Fruit fly (Drosophila melanogaster): ENCODE results near the gene CG6321.
A peak's percentile ranks its signal among the peaks of the same experiment; 100 is the strongest.

The CG6321 gene

DNA sequence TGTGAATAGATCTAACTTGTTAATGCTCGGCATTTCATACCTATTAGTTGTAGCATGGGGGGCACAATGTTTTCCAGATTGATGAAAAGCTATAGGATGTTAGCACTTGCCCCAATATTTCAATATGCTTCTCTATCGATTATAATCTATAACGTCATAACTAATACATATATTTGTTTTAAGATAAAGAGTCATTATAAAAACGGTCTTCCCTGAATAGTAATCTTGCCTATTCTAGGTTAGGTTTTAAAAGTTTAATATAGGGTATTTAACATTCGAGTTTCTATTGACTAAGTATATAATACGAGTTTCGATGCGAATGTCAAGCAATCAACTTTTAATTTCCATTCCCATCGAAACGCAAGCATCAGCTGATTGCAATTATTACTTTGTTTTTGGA, at the start of gene CG6321, which contains the start of gene Blos2 (continued):
- TF ChIP-seq CG9876 (GFP tag; optimal IDR thresholded peaks at IDR 0.05) (no peak), CG3065 (GFP tag; optimal IDR thresholded peaks at IDR 0.05) (no peak), schlank (tag; optimal IDR thresholded peaks at IDR 0.05) (no peak), sqz (GFP tag; optimal IDR thresholded peaks at IDR 0.05) (peak; percentile 20), CG2712 (tag; optimal IDR thresholded peaks at IDR 0.05) (peak; percentile 89), lmd (GFP tag; IDR thresholded peaks at IDR 0.05) (peak; percentile 68), Lpt (GFP tag; optimal IDR thresholded peaks at IDR 0.05) (no peak), bsh (GFP tag; optimal IDR thresholded peaks at IDR 0.05) (peak; percentile 54 to 80), cato (GFP tag; optimal IDR thresholded peaks at IDR 0.05; ENCODE audit: borderline replicate concordance) (no peak), CG3407 (GFP tag; optimal IDR thresholded peaks at IDR 0.05) (peak; percentile 24), ewg (GFP tag; optimal IDR thresholded peaks at IDR 0.05) (peak; percentile 35), pros (GFP tag; optimal IDR thresholded peaks at IDR 0.05) (no peak), org-1 (GFP tag; optimal IDR thresholded peaks at IDR 0.05) (peak; percentile 63), CG9797 (GFP tag; optimal IDR thresholded peaks at IDR 0.05) (no peak), scrt (GFP tag; optimal IDR thresholded peaks at IDR 0.05) (peak; percentile 68), grau (tag; optimal IDR thresholded peaks at IDR 0.05) (peak; percentile 85), Kr (GFP tag; optimal IDR thresholded peaks at IDR 0.05) (no peak), insv (GFP tag; optimal IDR thresholded peaks at IDR 0.05) (no peak), Tbp (GFP tag; optimal IDR thresholded peaks at IDR 0.05) (no peak), HLH3B (GFP tag; IDR thresholded peaks at IDR 0.05) (peak; percentile 68), salm (tag; optimal IDR thresholded peaks at IDR 0.05) (peak; percentile 77), CG3726 (GFP tag; IDR thresholded peaks at IDR 0.05) (no peak), CG16779 (GFP tag; IDR thresholded peaks at IDR 0.05) (no peak), Myb (GFP tag; optimal IDR thresholded peaks at IDR 0.05) (no peak), cas (GFP tag; IDR thresholded peaks at IDR 0.05) (no peak), mirr (GFP tag; optimal IDR thresholded peaks at IDR 0.05) (peak; percentile 4), CG31441 (GFP tag; IDR thresholded peaks at IDR 0.05) (peak; percentile 84), zen2 (GFP tag; IDR thresholded peaks at IDR 0.05; ENCODE audit: partially characterized antibody) (no peak), CG3281 (GFP tag; optimal IDR thresholded peaks at IDR 0.05) (peak; percentile 86), ATbp (GFP tag; optimal IDR thresholded peaks at IDR 0.05) (peak; percentile 64), zf30C (GFP tag; optimal IDR thresholded peaks at IDR 0.05) (no peak), CG42726 (GFP tag; IDR thresholded peaks at IDR 0.05; ENCODE audit: partially characterized antibody) (no peak), slou (GFP tag; optimal IDR thresholded peaks at IDR 0.05) (peak; percentile 8), Neu2 (GFP tag; optimal IDR thresholded peaks at IDR 0.05; ENCODE audit: borderline replicate concordance) (no peak), CG8765 (GFP tag; IDR thresholded peaks at IDR 0.05) (no peak), Fer1 (GFP tag; optimal IDR thresholded peaks at IDR 0.05) (peak; percentile 87), dmrt99B (tag; optimal IDR thresholded peaks at IDR 0.05) (peak; percentile 87), seq (GFP tag; IDR thresholded peaks at IDR 0.05) (peak; percentile 16; the same call in 1 of the 2 replicates), fd96Cb (tag; optimal IDR thresholded peaks at IDR 0.05) (peak; percentile 76), CG1024 (GFP tag; IDR thresholded peaks at IDR 0.05) (0 out of 2 replicates have a peak, but pooled peaks have one; percentile 6), pum (GFP tag; optimal IDR thresholded peaks at IDR 0.05) (peak; percentile 42), CG10274 (GFP tag; optimal IDR thresholded peaks at IDR 0.05) (peak; percentile 24), caup (GFP tag; optimal IDR thresholded peaks at IDR 0.05; ENCODE audit: severe bottlenecking) (peak; percentile 72), sim (GFP tag; IDR thresholded peaks at IDR 0.05) (no peak), Sry-β (GFP tag; optimal IDR thresholded peaks at IDR 0.05) (peak; percentile 14), Gsc (GFP tag; IDR thresholded peaks at IDR 0.05) (no peak), CG4617 (GFP tag; optimal IDR thresholded peaks at IDR 0.05; ENCODE audit: borderline replicate concordance) (peak; percentile 34), pita (GFP tag; optimal IDR thresholded peaks at IDR 0.05) (no peak), Dref (GFP tag; IDR thresholded peaks at IDR 0.05) (no peak), CG14667 (GFP tag; IDR thresholded peaks at IDR 0.05) (no peak), NK7.1 (GFP tag; optimal IDR thresholded peaks at IDR 0.05) (peak; percentile 25)

Data from whole organism, embryonic.